Fruit fly (Drosophila melanogaster) whole organism, embryonic: ENCODE data around the gene Rad9.

Experiments
- Atf3 ChIP-seq: fragments of 200-800 bp; sonication (Bioruptor generic); optimal IDR thresholded peaks from 3 replicates; lab custom pipeline; 2016; ENCODE audit warnings: missing biosample characterization, missing genetic modification characterization
- BEAF-32 ChIP-seq: fragments of 200-800 bp; sonication (Bioruptor generic); optimal IDR thresholded peaks from 3 replicates; lab custom pipeline; 2017; ENCODE audit warnings: missing biosample characterization, missing genetic modification characterization, mild to moderate bottlenecking, moderate library complexity, missing genetic modification reagents
- CG10431 ChIP-seq: fragments of 200-800 bp; sonication (Bioruptor generic); optimal IDR thresholded peaks from 3 replicates; lab custom pipeline; 2018; ENCODE audit warnings: missing biosample characterization, mild to moderate bottlenecking, missing genetic modification characterization
- CG11093 ChIP-seq: fragments of 200-800 bp; sonication (Bioruptor generic); IDR thresholded peaks from 3 replicates; pipeline ENCODE4 v1.3.6; 2022; ENCODE audit warnings: missing biosample characterization, missing genetic modification characterization
- CG11560 ChIP-seq: fragments of 200-800 bp; sonication (Bioruptor generic); IDR thresholded peaks from 3 replicates; pipeline ENCODE4 v1.3.6; 2022; ENCODE audit warnings: missing biosample characterization, missing genetic modification characterization
- CG11695 ChIP-seq: fragments of 200-800 bp; sonication (Bioruptor generic); IDR thresholded peaks from 3 replicates; pipeline ENCODE4 v1.3.6; 2022; ENCODE audit warnings: missing biosample characterization, missing genetic modification characterization
- CG12104 ChIP-seq: fragments of 200-800 bp; sonication (Bioruptor generic); optimal IDR thresholded peaks from 3 replicates; lab custom pipeline; 2016; ENCODE audit warnings: missing biosample characterization, missing genetic modification characterization
- CG12155 ChIP-seq: fragments of 200-800 bp; sonication (Bioruptor generic); optimal IDR thresholded peaks from 3 replicates; lab custom pipeline; 2016; ENCODE audit warnings: missing biosample characterization, missing genetic modification characterization
- CG14014 ChIP-seq: fragments of 200-800 bp; sonication (Bioruptor generic); IDR thresholded peaks from 2 replicates; pipeline ENCODE4 v1.3.6; 2022; ENCODE audit warnings: missing biosample characterization, missing genetic modification characterization
- CG14667 ChIP-seq: fragments of 200-800 bp; sonication (Bioruptor generic); IDR thresholded peaks from 2 replicates; pipeline ENCODE4 v1.3.6; 2022; ENCODE audit warnings: missing biosample characterization, missing genetic modification characterization
- CG15514 ChIP-seq: fragments of 200-800 bp; sonication (Bioruptor generic); optimal IDR thresholded peaks from 3 replicates; lab custom pipeline; 2017; ENCODE audit warnings: missing biosample characterization, missing genetic modification characterization, mild to moderate bottlenecking, moderate library complexity, missing genetic modification reagents
- CG32767 ChIP-seq: fragments of 200-800 bp; sonication (Bioruptor generic); IDR thresholded peaks from 2 replicates; pipeline ENCODE4 v1.3.6; 2022; ENCODE audit warnings: missing biosample characterization, missing genetic modification characterization
- CG33557 ChIP-seq: fragments of 200-800 bp; sonication (Bioruptor generic); optimal IDR thresholded peaks from 2 replicates; lab custom pipeline; 2019; ENCODE audit warnings: missing biosample characterization, mild to moderate bottlenecking, missing genetic modification characterization, moderate library complexity
- CG34376 ChIP-seq: fragments of 200-800 bp; sonication (Bioruptor generic); optimal IDR thresholded peaks from 2 replicates; lab custom pipeline; 2018; ENCODE audit warnings: missing biosample characterization, mild to moderate bottlenecking, missing genetic modification characterization
- CG3838 ChIP-seq: fragments of 200-800 bp; sonication (Bioruptor generic); optimal IDR thresholded peaks from 3 replicates; lab custom pipeline; 2016; ENCODE audit warnings: missing biosample characterization, missing genetic modification characterization
- CG7271 ChIP-seq: fragments of 200-800 bp; sonication (Bioruptor generic); optimal IDR thresholded peaks from 2 replicates; lab custom pipeline; 2018; ENCODE audit warnings: missing biosample characterization, mild to moderate bottlenecking, missing genetic modification characterization, moderate library complexity
- CG8388 ChIP-seq: fragments of 200-800 bp; sonication (Bioruptor generic); optimal IDR thresholded peaks from 2 replicates; lab custom pipeline; 2019; ENCODE audit warnings: missing biosample characterization, mild to moderate bottlenecking, missing genetic modification characterization, moderate library complexity
- CG8478 ChIP-seq: fragments of >200 bp; optimal IDR thresholded peaks from 2 replicates; lab custom pipeline; 2018
- CG8924 ChIP-seq: fragments of 200-800 bp; optimal IDR thresholded peaks from 3 replicates; lab custom pipeline; 2019; ENCODE audit warnings: missing biosample characterization, mild to moderate bottlenecking, missing genetic modification characterization, moderate library complexity
- CHES-1-like ChIP-seq: fragments of 200-800 bp; sonication (Bioruptor generic); optimal IDR thresholded peaks from 2 replicates; lab custom pipeline; 2016; ENCODE audit warnings: missing biosample characterization, missing genetic modification characterization
- Chrac-16 ChIP-seq: fragments of 200-800 bp; sonication (Bioruptor generic); optimal IDR thresholded peaks from 3 replicates; lab custom pipeline; 2016; ENCODE audit warnings: missing biosample characterization, missing genetic modification characterization
- CkIIα-i1 ChIP-seq: fragments of 200-800 bp; sonication (Bioruptor generic); IDR thresholded peaks from 2 replicates; pipeline ENCODE4 v1.3.6; 2022; ENCODE audit warnings: missing biosample characterization, missing genetic modification characterization
- Drgx ChIP-seq: fragments of 200-800 bp; sonication (Bioruptor generic); IDR thresholded peaks from 2 replicates; pipeline ENCODE4 v1.3.6; 2022; ENCODE audit warnings: missing biosample characterization, missing genetic modification characterization
- E2f2 ChIP-seq: fragments of 200-800 bp; sonication (Bioruptor generic); IDR thresholded peaks from 2 replicates; pipeline ENCODE4 v1.3.6; 2022; ENCODE audit warnings: missing biosample characterization, missing genetic modification characterization
- Ets97D ChIP-seq: fragments of 200-800 bp; sonication (Bioruptor generic); optimal IDR thresholded peaks from 3 replicates; lab custom pipeline; 2016; ENCODE audit warnings: missing biosample characterization, missing genetic modification characterization
- HLH3B ChIP-seq: fragments of 200-800 bp; sonication (Bioruptor generic); IDR thresholded peaks from 2 replicates; pipeline ENCODE4 v1.3.6; 2022; ENCODE audit warnings: missing biosample characterization, missing genetic modification characterization
- Jarid2 ChIP-seq: fragments of 200-800 bp; sonication (Bioruptor generic); optimal IDR thresholded peaks from 3 replicates; lab custom pipeline; 2017; ENCODE audit warnings: mild to moderate bottlenecking, missing biosample characterization, missing genetic modification reagents, missing genetic modification characterization
- Max ChIP-seq: fragments of 200-800 bp; sonication (Bioruptor generic); optimal IDR thresholded peaks from 2 replicates; lab custom pipeline; 2016; ENCODE audit warnings: missing biosample characterization, mild to moderate bottlenecking, missing genetic modification characterization
- NfI ChIP-seq: fragments of 200-800 bp; sonication (Bioruptor generic); optimal IDR thresholded peaks from 3 replicates; lab custom pipeline; 2018; ENCODE audit warnings: missing biosample characterization, mild to moderate bottlenecking, missing genetic modification characterization, moderate library complexity
- Sox100B ChIP-seq: fragments of 200-800 bp; sonication (Bioruptor generic); optimal IDR thresholded peaks from 3 replicates; lab custom pipeline; 2018; ENCODE audit warnings: missing biosample characterization, mild to moderate bottlenecking, missing genetic modification characterization
- Sry-δ ChIP-seq: fragments of 200-800 bp; sonication (Bioruptor generic); optimal IDR thresholded peaks from 2 replicates; lab custom pipeline; 2016; ENCODE audit warnings: missing biosample characterization, missing genetic modification characterization
- Vsx1 ChIP-seq: fragments of 200-800 bp; sonication (Bioruptor generic); optimal IDR thresholded peaks from 2 replicates; lab custom pipeline; 2017; ENCODE audit warnings: missing biosample characterization, mild to moderate bottlenecking, missing genetic modification characterization, missing genetic modification reagents
- aop ChIP-seq: fragments of 200-800 bp; sonication (Bioruptor generic); IDR thresholded peaks from 2 replicates; pipeline ENCODE4 v1.3.6; 2022; ENCODE audit warnings: missing biosample characterization, missing genetic modification characterization
- ara ChIP-seq: fragments of 200-800 bp; sonication (Bioruptor generic); IDR thresholded peaks from 2 replicates; pipeline ENCODE4 v1.3.6; 2022; ENCODE audit warnings: missing biosample characterization, missing genetic modification characterization
- croc ChIP-seq: fragments of 200-800 bp; sonication (Bioruptor generic); conservative IDR thresholded peaks from 3 replicates; pipeline ENCODE4 v1.3.6; 2022; ENCODE audit warnings: missing biosample characterization, missing genetic modification characterization
- crol ChIP-seq: fragments of 200-800 bp; sonication (Bioruptor generic); IDR thresholded peaks from 2 replicates; pipeline ENCODE4 v1.3.6; 2022; ENCODE audit warnings: missing biosample characterization, missing genetic modification characterization
- dmrt99B ChIP-seq: fragments of 200-800 bp; sonication (Bioruptor generic); optimal IDR thresholded peaks from 2 replicates; lab custom pipeline; 2018; ENCODE audit warnings: missing biosample characterization, mild to moderate bottlenecking, missing genetic modification characterization, moderate library complexity
- ftz-f1 ChIP-seq: fragments of 200-800 bp; sonication (Bioruptor generic); optimal IDR thresholded peaks from 2 replicates; lab custom pipeline; 2016; ENCODE audit warnings: missing biosample characterization, missing genetic modification characterization
- fu2 ChIP-seq: fragments of 200-800 bp; sonication (Bioruptor generic); optimal IDR thresholded peaks from 2 replicates; lab custom pipeline; 2016; ENCODE audit warnings: missing biosample characterization, missing genetic modification characterization
- h ChIP-seq: fragments of >200 bp; optimal IDR thresholded peaks from 2 replicates; lab custom pipeline; 2017
- hbn ChIP-seq: fragments of 200-800 bp; sonication (Bioruptor generic); IDR thresholded peaks from 2 replicates; pipeline ENCODE4 v1.3.6; 2022; ENCODE audit warnings: missing biosample characterization, missing genetic modification characterization; ENCODE audit not compliant: partially characterized antibody
- hkb ChIP-seq, 2 experiments: fragments of 200-800 bp in 1 of 2; fragments of >200 bp in 1 of 2; sonication (Bioruptor generic) in 1 of 2; IDR thresholded peaks in 1 of 2; optimal IDR thresholded peaks in 1 of 2; 2 replicates each; pipeline versions ENCODE4 v1.3.6 to Lab custom; 2017 to 2022; ENCODE audit warnings: missing biosample characterization in 1 of 2, missing genetic modification characterization in 1 of 2
- mld ChIP-seq: fragments of 200-800 bp; sonication (Bioruptor generic); IDR thresholded peaks from 3 replicates; pipeline ENCODE4 v1.3.6; 2022; ENCODE audit warnings: missing biosample characterization, missing genetic modification characterization; ENCODE audit not compliant: partially characterized antibody
- otp ChIP-seq: fragments of 200-800 bp; sonication (Bioruptor generic); IDR thresholded peaks from 3 replicates; pipeline ENCODE4, ENCODE4 v1.3.6; 2022; ENCODE audit warnings: missing biosample characterization, missing genetic modification characterization
- phol ChIP-seq: fragments of 200-800 bp; sonication (Bioruptor generic); optimal IDR thresholded peaks from 3 replicates; lab custom pipeline; 2018; ENCODE audit warnings: missing biosample characterization, mild to moderate bottlenecking, missing genetic modification characterization, moderate library complexity
- row ChIP-seq: fragments of 200-800 bp; sonication (Bioruptor generic); IDR thresholded peaks from 3 replicates; pipeline ENCODE4 v1.3.6; 2022; ENCODE audit warnings: missing biosample characterization, missing genetic modification characterization
- sob ChIP-seq: fragments of 200-800 bp; sonication (Bioruptor generic); IDR thresholded peaks from 2 replicates; pipeline ENCODE4 v1.3.6; 2022; ENCODE audit warnings: missing biosample characterization, missing genetic modification characterization
- twi ChIP-seq: fragments of 200-800 bp; optimal IDR thresholded peaks from 2 replicates; lab custom pipeline; 2019; ENCODE audit warnings: missing biosample characterization, mild to moderate bottlenecking, missing genetic modification characterization, moderate library complexity
- zen ChIP-seq: fragments of 200-800 bp; sonication (Bioruptor generic); optimal IDR thresholded peaks from 3 replicates; lab custom pipeline; 2018; ENCODE audit warnings: missing biosample characterization, mild to moderate bottlenecking, missing genetic modification characterization, moderate library complexity

Rad9 gene

dm6 chr3L:18890283-18891175 is 18.2 kb upstream of the Rad9 start, which contains the start of gene CG3961 (continued):
- TF ChIP-seq aop, result no peak
- TF ChIP-seq CG34376 (GFP tag; lab: Kevin White, UChicago), result peak; percentile 84
- TF ChIP-seq h, result no peak
- peak; percentile 89 for TF ChIP-seq CG12155 (GFP tag; lab: Kevin White, UChicago)
- TF ChIP-seq Max (GFP tag; lab: Kevin White, UChicago), result peak; percentile 96
- peak; percentile 57 for TF ChIP-seq CG7271
- no peak for TF ChIP-seq ftz-f1
- TF ChIP-seq CG10431 (GFP tag; lab: Kevin White, UChicago), result peak; percentile 93
- no peak for TF ChIP-seq hkb (optimal IDR thresholded peaks at IDR 0.05; lab: Kevin White, UChicago)
- peak; percentile 94 for TF ChIP-seq hkb (GFP tag; IDR thresholded peaks at IDR 0.05; lab: Robert Waterston, UW)
- peak; percentile 95 for TF ChIP-seq NfI
- peak; percentile 99 for TF ChIP-seq CG8924 (tag; lab: Kevin White, UChicago)
- TF ChIP-seq CG33557 (GFP tag; lab: Kevin White, UChicago), result peak; percentile 98
- TF ChIP-seq E2f2, result peak; percentile 79
- TF ChIP-seq phol (tag; lab: Kevin White, UChicago), result peak; percentile 99
- TF ChIP-seq row (GFP tag; lab: Robert Waterston, UW), result peak; percentile 94
- TF ChIP-seq CG11093 (GFP tag; lab: Robert Waterston, UW), result peak; percentile 92
- peak; percentile 99 for TF ChIP-seq dmrt99B (tag; lab: Kevin White, UChicago)
- TF ChIP-seq fu2, result peak; percentile 77
- TF ChIP-seq ara (GFP tag; lab: Robert Waterston, UW), result peak; percentile 91; the same call in 1 of the 2 replicates
- peak; percentile 86; the same call in 1 of the 2 replicates for TF ChIP-seq CG14667 (GFP tag; lab: Robert Waterston, UW)
- TF ChIP-seq HLH3B (GFP tag; lab: Robert Waterston, UW), result peak; percentile 95
- TF ChIP-seq Drgx (GFP tag; lab: Robert Waterston, UW), result peak; percentile 93
- peak; percentile 98 for TF ChIP-seq CG12104 (GFP tag; lab: Kevin White, UChicago)
- TF ChIP-seq CG15514, result peak; percentile 81
- TF ChIP-seq Ets97D, result peak; percentile 40
- TF ChIP-seq CHES-1-like, result peak; percentile 83
- peak; percentile 84; the same call in 2 of the 3 replicates for TF ChIP-seq CG11560 (tag; lab: Robert Waterston, UW)
- TF ChIP-seq sob (GFP tag; lab: Robert Waterston, UW), result peak; percentile 90
- TF ChIP-seq Jarid2, result peak; percentile 66
- TF ChIP-seq CG14014 (GFP tag; lab: Robert Waterston, UW), result peak; percentile 88
- TF ChIP-seq CG32767 (GFP tag; lab: Robert Waterston, UW), result peak; percentile 94
- TF ChIP-seq Atf3 (GFP tag; lab: Kevin White, UChicago), result peak; percentile 88
- TF ChIP-seq CG8388, result peak; percentile 98
- TF ChIP-seq BEAF-32 (GFP tag; lab: Kevin White, UChicago), result peak; percentile 18
- TF ChIP-seq Sry-δ, result peak; percentile 43
- TF ChIP-seq CkIIα-i1 (GFP tag; lab: Robert Waterston, UW), result no peak
- TF ChIP-seq CG3838 (GFP tag; lab: Kevin White, UChicago), result peak; percentile 93
- TF ChIP-seq Vsx1 (GFP tag; lab: Kevin White, UChicago), result peak; percentile 94
- TF ChIP-seq hbn, result no peak
- peak; percentile 100 for TF ChIP-seq Sox100B (GFP tag; lab: Kevin White, UChicago)
- no peak for TF ChIP-seq CG8478
- TF ChIP-seq zen, result peak; percentile 94
- peak; percentile 96 for TF ChIP-seq croc (GFP tag; lab: Robert Waterston, UW)
- TF ChIP-seq crol, result peak; percentile 97
- peak; percentile 96 for TF ChIP-seq twi (tag; lab: Kevin White, UChicago)
- TF ChIP-seq mld (GFP tag; lab: Robert Waterston, UW), result no peak
- 0 out of 3 replicates have a peak, but pooled peaks have one; percentile 63 for TF ChIP-seq otp (GFP tag; lab: Robert Waterston, UW)
- TF ChIP-seq Chrac-16 (GFP tag; lab: Kevin White, UChicago), result peak; percentile 96
- peak; percentile 97 for TF ChIP-seq CG11695 (GFP tag; lab: Robert Waterston, UW)
